Fruit fly (Drosophila melanogaster) whole organism, embryonic: ENCODE results near the gene alpha-Spec.

Source experiments
- Ada2b ChIP-seq: fragments of 200-800 bp; sonication (Bioruptor generic); IDR thresholded peaks from 2 replicates; pipeline ENCODE4 v1.3.6; 2022; ENCODE audit warnings: missing biosample characterization, missing genetic modification characterization
- Aef1 ChIP-seq: fragments of 200-800 bp; sonication (Bioruptor generic); IDR thresholded peaks from 3 replicates; pipeline ENCODE4 v1.3.6; 2022; ENCODE audit warnings: missing biosample characterization, missing genetic modification characterization
- Asciz ChIP-seq: fragments of 200-800 bp; sonication (Bioruptor generic); optimal IDR thresholded peaks from 2 replicates; lab custom pipeline; 2017; ENCODE audit warnings: missing biosample characterization, mild to moderate bottlenecking, missing genetic modification characterization, missing genetic modification reagents
- Awh ChIP-seq: fragments of 200-800 bp; sonication (Bioruptor generic); IDR thresholded peaks from 2 replicates; pipeline ENCODE4, ENCODE4 v1.3.6; 2022; ENCODE audit warnings: missing biosample characterization, missing genetic modification characterization
- BEAF-32 ChIP-seq: fragments of 200-800 bp; sonication (Bioruptor generic); optimal IDR thresholded peaks from 3 replicates; lab custom pipeline; 2017; ENCODE audit warnings: missing biosample characterization, missing genetic modification characterization, mild to moderate bottlenecking, moderate library complexity, missing genetic modification reagents
- Bteb2 ChIP-seq: fragments of 200-800 bp; sonication (Bioruptor generic); optimal IDR thresholded peaks from 2 replicates; lab custom pipeline; 2016; ENCODE audit warnings: missing biosample characterization, missing genetic modification characterization
- CG10431 ChIP-seq: fragments of 200-800 bp; sonication (Bioruptor generic); optimal IDR thresholded peaks from 3 replicates; lab custom pipeline; 2018; ENCODE audit warnings: missing biosample characterization, mild to moderate bottlenecking, missing genetic modification characterization
- CG12071 ChIP-seq: fragments of 200-800 bp; sonication (Bioruptor generic); optimal IDR thresholded peaks from 3 replicates; lab custom pipeline; 2018; ENCODE audit warnings: missing biosample characterization, mild to moderate bottlenecking, missing genetic modification characterization
- CG12299 ChIP-seq: fragments of 200-800 bp; sonication (Bioruptor generic); optimal IDR thresholded peaks from 2 replicates; lab custom pipeline; 2018; ENCODE audit warnings: missing biosample characterization, mild to moderate bottlenecking, missing genetic modification characterization
- CG13123 ChIP-seq: fragments of 200-800 bp; sonication (Bioruptor generic); optimal IDR thresholded peaks from 2 replicates; lab custom pipeline; 2016; ENCODE audit warnings: missing biosample characterization, missing genetic modification characterization
- CG14860 ChIP-seq: fragments of 200-800 bp; sonication (Bioruptor generic); IDR thresholded peaks from 3 replicates; pipeline ENCODE4 v1.3.6; 2022; ENCODE audit warnings: missing biosample characterization, missing genetic modification characterization; ENCODE audit not compliant: partially characterized antibody
- CG15011 ChIP-seq: fragments of 200-800 bp; sonication (Bioruptor generic); optimal IDR thresholded peaks from 3 replicates; lab custom pipeline; 2018; ENCODE audit warnings: missing biosample characterization, mild to moderate bottlenecking, missing genetic modification characterization
- CG15073 ChIP-seq: fragments of 200-800 bp; sonication (Bioruptor generic); optimal IDR thresholded peaks from 2 replicates; lab custom pipeline; 2016; ENCODE audit warnings: missing biosample characterization, missing genetic modification characterization
- CG15269 ChIP-seq: fragments of 200-800 bp; sonication (Bioruptor generic); optimal IDR thresholded peaks from 2 replicates; lab custom pipeline; 2018; ENCODE audit warnings: missing biosample characterization, mild to moderate bottlenecking, missing genetic modification characterization, moderate library complexity
- CG15514 ChIP-seq: fragments of 200-800 bp; sonication (Bioruptor generic); optimal IDR thresholded peaks from 3 replicates; lab custom pipeline; 2017; ENCODE audit warnings: missing biosample characterization, missing genetic modification characterization, mild to moderate bottlenecking, moderate library complexity, missing genetic modification reagents
- CG15696 ChIP-seq: fragments of 200-800 bp; sonication (Bioruptor generic); optimal IDR thresholded peaks from 2 replicates; lab custom pipeline; 2019; ENCODE audit warnings: missing biosample characterization, mild to moderate bottlenecking, missing genetic modification characterization, moderate library complexity
- CG16813 ChIP-seq: fragments of 200-800 bp; sonication (Bioruptor generic); IDR thresholded peaks from 3 replicates; pipeline ENCODE4 v1.3.6; 2022; ENCODE audit warnings: missing biosample characterization, missing genetic modification characterization; ENCODE audit not compliant: partially characterized antibody
- CG17612 ChIP-seq: fragments of 200-800 bp; sonication (Bioruptor generic); IDR thresholded peaks from 2 replicates; pipeline ENCODE4 v1.3.6; 2022; ENCODE audit warnings: missing biosample characterization, missing genetic modification characterization
- CG2712 ChIP-seq: fragments of 200-800 bp; optimal IDR thresholded peaks from 3 replicates; lab custom pipeline; 2019; ENCODE audit warnings: missing biosample characterization, mild to moderate bottlenecking, missing genetic modification characterization, moderate library complexity
- CG32772 ChIP-seq: fragments of 200-800 bp; sonication (Bioruptor generic); IDR thresholded peaks from 2 replicates; pipeline ENCODE4 v1.3.6; 2022; ENCODE audit warnings: missing biosample characterization, missing genetic modification characterization
- CG33557 ChIP-seq: fragments of 200-800 bp; sonication (Bioruptor generic); optimal IDR thresholded peaks from 2 replicates; lab custom pipeline; 2019; ENCODE audit warnings: missing biosample characterization, mild to moderate bottlenecking, missing genetic modification characterization, moderate library complexity
- CG34422 ChIP-seq: fragments of 200-800 bp; sonication (Bioruptor generic); IDR thresholded peaks from 3 replicates; pipeline ENCODE4 v1.3.6; 2022; ENCODE audit warnings: missing biosample characterization, missing genetic modification characterization
- CG4328 ChIP-seq: fragments of 200-800 bp; sonication (Bioruptor generic); optimal IDR thresholded peaks from 3 replicates; lab custom pipeline; 2017; ENCODE audit warnings: missing biosample characterization, missing genetic modification reagents, missing genetic modification characterization
- CG4360 ChIP-seq: fragments of 200-800 bp; sonication (Bioruptor generic); IDR thresholded peaks from 2 replicates; pipeline ENCODE4 v1.3.6; 2022; ENCODE audit warnings: missing biosample characterization, missing genetic modification characterization
- D19A ChIP-seq: fragments of 200-800 bp; optimal IDR thresholded peaks from 3 replicates; lab custom pipeline; 2019; ENCODE audit warnings: missing biosample characterization, mild to moderate bottlenecking, missing genetic modification characterization, moderate library complexity
- Dad ChIP-seq: fragments of 200-800 bp; sonication (Bioruptor generic); optimal IDR thresholded peaks from 3 replicates; lab custom pipeline; 2016; ENCODE audit warnings: missing biosample characterization, missing genetic modification characterization
- Deaf1 ChIP-seq: fragments of 200-800 bp; optimal IDR thresholded peaks from 3 replicates; lab custom pipeline; 2019; ENCODE audit warnings: missing biosample characterization, mild to moderate bottlenecking, missing genetic modification characterization, moderate library complexity
- Doc3 ChIP-seq: fragments of 200-800 bp; sonication (Bioruptor generic); IDR thresholded peaks from 3 replicates; pipeline ENCODE4 v1.3.6; 2022; ENCODE audit warnings: missing biosample characterization, missing genetic modification characterization; ENCODE audit not compliant: partially characterized antibody
- Ets65A ChIP-seq: fragments of 200-800 bp; sonication (Bioruptor generic); peaks from one replicate; lab custom pipeline; 2016; ENCODE audit warnings: missing biosample characterization, missing genetic modification characterization
- Fer2 ChIP-seq: fragments of 200-800 bp; sonication (Bioruptor generic); optimal IDR thresholded peaks from 2 replicates; lab custom pipeline; 2018; ENCODE audit warnings: missing biosample characterization, mild to moderate bottlenecking, missing genetic modification characterization, moderate library complexity
- Hr3 ChIP-seq: fragments of 200-800 bp; sonication (Bioruptor generic); optimal IDR thresholded peaks from 3 replicates; lab custom pipeline; 2016; ENCODE audit warnings: missing biosample characterization, missing genetic modification characterization
- Hsf ChIP-seq: fragments of 200-800 bp; sonication (Bioruptor generic); optimal IDR thresholded peaks from 3 replicates; lab custom pipeline; 2016; ENCODE audit warnings: missing biosample characterization, missing genetic modification characterization
- Sox102F ChIP-seq: fragments of 200-800 bp; sonication (Bioruptor generic); optimal IDR thresholded peaks from 2 replicates; lab custom pipeline; 2018; ENCODE audit warnings: missing biosample characterization, mild to moderate bottlenecking, missing genetic modification characterization, moderate library complexity
- Sry-β ChIP-seq: fragments of 200-800 bp; sonication (Bioruptor generic); optimal IDR thresholded peaks from 2 replicates; lab custom pipeline; 2018; ENCODE audit warnings: missing biosample characterization, mild to moderate bottlenecking, missing genetic modification characterization, moderate library complexity
- Xrp1 ChIP-seq: fragments of 200-800 bp; sonication (Bioruptor generic); IDR thresholded peaks from 2 replicates; pipeline ENCODE4 v1.3.6; 2022; ENCODE audit warnings: missing biosample characterization, missing genetic modification characterization
- ab ChIP-seq: fragments of 200-800 bp; sonication (Bioruptor generic); optimal IDR thresholded peaks from 2 replicates; lab custom pipeline; 2016; ENCODE audit warnings: missing biosample characterization, missing genetic modification characterization
- bab2 ChIP-seq: fragments of 200-800 bp; sonication (Bioruptor generic); optimal IDR thresholded peaks from 2 replicates; lab custom pipeline; 2016; ENCODE audit warnings: missing biosample characterization, missing genetic modification characterization
- fd64A ChIP-seq: fragments of 200-800 bp; sonication (Bioruptor generic); optimal IDR thresholded peaks from 3 replicates; lab custom pipeline; 2018; ENCODE audit warnings: missing biosample characterization, mild to moderate bottlenecking, missing genetic modification characterization
- gcm2 ChIP-seq: fragments of 200-800 bp; sonication (Bioruptor generic); optimal IDR thresholded peaks from 2 replicates; lab custom pipeline; 2016; ENCODE audit warnings: missing biosample characterization, missing genetic modification characterization
- luna ChIP-seq: fragments of 200-800 bp; sonication (Bioruptor generic); optimal IDR thresholded peaks from 2 replicates; lab custom pipeline; 2016; ENCODE audit warnings: missing biosample characterization, missing genetic modification characterization
- nau ChIP-seq: fragments of 200-800 bp; sonication (Bioruptor generic); optimal IDR thresholded peaks from 3 replicates; lab custom pipeline; 2017; ENCODE audit warnings: missing biosample characterization, mild to moderate bottlenecking, missing genetic modification characterization, missing genetic modification reagents
- nmo ChIP-seq: fragments of 200-800 bp; sonication (Bioruptor generic); optimal IDR thresholded peaks from 2 replicates; lab custom pipeline; 2018; ENCODE audit warnings: missing biosample characterization, mild to moderate bottlenecking, missing genetic modification characterization, moderate library complexity
- otp ChIP-seq: fragments of 200-800 bp; sonication (Bioruptor generic); IDR thresholded peaks from 3 replicates; pipeline ENCODE4, ENCODE4 v1.3.6; 2022; ENCODE audit warnings: missing biosample characterization, missing genetic modification characterization
- pros ChIP-seq: fragments of 200-800 bp; sonication (Bioruptor generic); optimal IDR thresholded peaks from 3 replicates; lab custom pipeline; 2019; ENCODE audit warnings: missing biosample characterization, mild to moderate bottlenecking, missing genetic modification characterization, moderate library complexity
- sc ChIP-seq, 3 experiments: fragments of >200 bp in 2 of 3; fragments of 200-800 bp in 1 of 3; sonication (Bioruptor generic) in 1 of 3; optimal IDR thresholded peaks; 2 replicates in 2 of 3; 3 replicates in 1 of 3; lab custom pipeline; 2017; ENCODE audit warnings: mild to moderate bottlenecking in 1 of 3, missing biosample characterization in 1 of 3, missing genetic modification characterization in 1 of 3, missing genetic modification reagents in 1 of 3
- toy ChIP-seq: fragments of 200-800 bp; sonication (Bioruptor generic); IDR thresholded peaks from 2 replicates; pipeline ENCODE4 v1.3.6; 2022; ENCODE audit warnings: missing biosample characterization, missing genetic modification characterization
- ttk ChIP-seq: fragments of 200-800 bp; sonication (Bioruptor generic); IDR thresholded peaks from 2 replicates; pipeline ENCODE4 v2.1.2; 2022; ENCODE audit warnings: missing biosample characterization, missing genetic modification characterization
- unpg ChIP-seq: fragments of 200-800 bp; sonication (Bioruptor generic); optimal IDR thresholded peaks from 3 replicates; lab custom pipeline; 2018; ENCODE audit warnings: missing biosample characterization, mild to moderate bottlenecking, missing genetic modification characterization, moderate library complexity

alpha-Spec gene

dm6 chr3L:1746338-1747199, 48.6 kb downstream of the alpha-Spec start, which contains the start of gene CG13921:
CG13921 (plus strand) TSS chr3L:1746907.
- peak; percentile 99 for TF ChIP-seq bab2 (GFP tag; lab: Kevin White, UChicago)
- peak; percentile 100 for TF ChIP-seq CG15696 (tag; lab: Kevin White, UChicago)
- TF ChIP-seq ttk (GFP tag; lab: Robert Waterston, UW): peak; percentile 99
- peak; percentile 86 for TF ChIP-seq Deaf1 (tag; lab: Kevin White, UChicago)
- peak; percentile 95 for TF ChIP-seq CG4328 (GFP tag; lab: Kevin White, UChicago)
- TF ChIP-seq Sox102F (GFP tag; lab: Kevin White, UChicago): peak; percentile 98
- TF ChIP-seq otp (GFP tag; lab: Robert Waterston, UW): peak; percentile 100
- peak; percentile 97 for TF ChIP-seq D19A (tag; lab: Kevin White, UChicago)
- TF ChIP-seq Ets65A (GFP tag; lab: Kevin White, UChicago): peak; percentile 100
- peak; percentile 98 for TF ChIP-seq Hr3
- no peak for TF ChIP-seq Doc3
- peak; percentile 100 for TF ChIP-seq Xrp1 (GFP tag; lab: Robert Waterston, UW)
- TF ChIP-seq pros (GFP tag; lab: Kevin White, UChicago): peak; percentile 46
- TF ChIP-seq Awh (GFP tag; lab: Robert Waterston, UW): peak; percentile 99
- peak; percentile 99 for TF ChIP-seq Ada2b (GFP tag; lab: Robert Waterston, UW)
- peak; percentile 99 for TF ChIP-seq CG33557 (GFP tag; lab: Kevin White, UChicago)
- peak; percentile 99 for TF ChIP-seq Hsf
- peak; percentile 100 for TF ChIP-seq CG2712 (tag; lab: Kevin White, UChicago)
- TF ChIP-seq CG15073 (GFP tag; lab: Kevin White, UChicago): peak; percentile 91
- TF ChIP-seq CG32772 (GFP tag; lab: Robert Waterston, UW): peak; percentile 99
- TF ChIP-seq nmo (GFP tag; lab: Kevin White, UChicago): peak; percentile 99
- TF ChIP-seq CG16813 (GFP tag; lab: Robert Waterston, UW): no peak
- peak; percentile 97 for TF ChIP-seq ab (GFP tag; lab: Kevin White, UChicago)
- TF ChIP-seq CG15269 (tag; lab: Kevin White, UChicago): peak; percentile 98
- TF ChIP-seq Dad (GFP tag; lab: Kevin White, UChicago): peak; percentile 99
- peak; percentile 92 for TF ChIP-seq CG15514 (GFP tag; lab: Kevin White, UChicago)
- TF ChIP-seq CG10431 (GFP tag; lab: Kevin White, UChicago): peak; percentile 94
- TF ChIP-seq CG14860: no peak
- peak; percentile 98 for TF ChIP-seq Asciz (GFP tag; lab: Kevin White, UChicago)
- peak; percentile 93 for TF ChIP-seq CG17612 (GFP tag; lab: Robert Waterston, UW)
- no peak for TF ChIP-seq sc (optimal IDR thresholded peaks at IDR 0.05; lab: Kevin White, UChicago)
- TF ChIP-seq sc (GFP tag; optimal IDR thresholded peaks at IDR 0.05; lab: Kevin White, UChicago): peak; percentile 98
- TF ChIP-seq CG13123 (GFP tag; lab: Kevin White, UChicago): peak; percentile 98
- peak; percentile 95 for TF ChIP-seq Fer2 (tag; lab: Kevin White, UChicago)
- peak; percentile 99 for TF ChIP-seq unpg
- peak; percentile 99 for TF ChIP-seq CG34422
- TF ChIP-seq fd64A: peak; percentile 98
- TF ChIP-seq CG12071: peak; percentile 99
- TF ChIP-seq CG4360 (GFP tag; lab: Robert Waterston, UW): peak; percentile 98
- TF ChIP-seq CG12299 (tag; lab: Kevin White, UChicago): peak; percentile 96
- TF ChIP-seq nau: no peak
- peak; percentile 99 for TF ChIP-seq Aef1 (GFP tag; lab: Robert Waterston, UW)
- TF ChIP-seq gcm2 (GFP tag; lab: Kevin White, UChicago): peak; percentile 98
- peak; percentile 98 for TF ChIP-seq Bteb2 (GFP tag; lab: Kevin White, UChicago)
- peak; percentile 28 for TF ChIP-seq BEAF-32 (GFP tag; lab: Kevin White, UChicago)
- TF ChIP-seq luna (GFP tag; lab: Kevin White, UChicago): peak; percentile 98
- peak; percentile 98 for TF ChIP-seq CG15011 (GFP tag; lab: Kevin White, UChicago)
- peak; percentile 77 for TF ChIP-seq Sry-β (GFP tag; lab: Kevin White, UChicago)
- peak; percentile 98 for TF ChIP-seq toy (GFP tag; lab: Robert Waterston, UW)
